Worm (Caenorhabditis elegans): ENCODE measurements around the gene epg-7.
A peak's percentile ranks its signal among the peaks of the same experiment; 100 is the strongest.

The epg-7 gene

ce11 chrX:7303115-7303514 lies 31.4 kb upstream of the epg-7 start:
- TF ChIP-seq sea-1 (GFP tag; conservative IDR thresholded peaks at IDR 0.05) (no peak), pes-1 (GFP tag; IDR thresholded peaks at IDR 0.05) (no peak), hmbx-1 (tag; optimal IDR thresholded peaks at IDR 0.05) (no peak), ets-7 (tag; optimal IDR thresholded peaks at IDR 0.05) (no peak), tbx-37 (GFP tag; conservative IDR thresholded peaks at IDR 0.05) (no peak), hmg-4 (GFP tag; optimal IDR thresholded peaks at IDR 0.05) (no peak), hnd-1 (tag; optimal IDR thresholded peaks at IDR 0.05) (no peak), F13C5.2 (tag; optimal IDR thresholded peaks at IDR 0.05) (no peak), tbx-11 (GFP tag; IDR thresholded peaks at IDR 0.05) (no peak), ceh-13 (GFP tag; optimal IDR thresholded peaks at IDR 0.05) (no peak), scrt-1 (GFP tag; IDR thresholded peaks at IDR 0.05) (no peak), ceh-36 (tag; optimal IDR thresholded peaks at IDR 0.05) (no peak), ama-1 (optimal IDR thresholded peaks at IDR 0.05) (no peak), B0310.2 (tag; optimal IDR thresholded peaks at IDR 0.05) (no peak), tra-4 (tag; optimal IDR thresholded peaks at IDR 0.05) (no peak), flt-1 (GFP tag; IDR thresholded peaks at IDR 0.05) (no peak), aly-1 (tag; optimal IDR thresholded peaks at IDR 0.05) (no peak)

- TF ChIP-seq scrt-1 (GFP tag; IDR thresholded peaks at IDR 0.05) (no peak), ets-7 (tag; optimal IDR thresholded peaks at IDR 0.05) (no peak), tbx-11 (GFP tag; IDR thresholded peaks at IDR 0.05) (no peak), ceh-13 (GFP tag; optimal IDR thresholded peaks at IDR 0.05) (no peak), B0310.2 (tag; optimal IDR thresholded peaks at IDR 0.05) (no peak), ceh-36 (tag; optimal IDR thresholded peaks at IDR 0.05) (no peak), ama-1 (optimal IDR thresholded peaks at IDR 0.05) (no peak), sea-1 (GFP tag; conservative IDR thresholded peaks at IDR 0.05) (no peak), F13C5.2 (tag; optimal IDR thresholded peaks at IDR 0.05) (no peak), tbx-37 (GFP tag; conservative IDR thresholded peaks at IDR 0.05) (no peak), flt-1 (GFP tag; IDR thresholded peaks at IDR 0.05) (no peak), hmg-4 (GFP tag; optimal IDR thresholded peaks at IDR 0.05) (no peak), hnd-1 (tag; optimal IDR thresholded peaks at IDR 0.05) (no peak), aly-1 (tag; optimal IDR thresholded peaks at IDR 0.05) (no peak), pes-1 (GFP tag; IDR thresholded peaks at IDR 0.05) (no peak), tra-4 (tag; optimal IDR thresholded peaks at IDR 0.05) (no peak), hmbx-1 (tag; optimal IDR thresholded peaks at IDR 0.05) (no peak)
Observed at ce11 chrX:7305520-7306186, 28.9 kb upstream of the epg-7 start, which contains the start of gene sur-5. sur-5 (minus strand) TSS chrX:7305570.

- TF ChIP-seq B0310.2 (tag; optimal IDR thresholded peaks at IDR 0.05): no peak
- no peak for TF ChIP-seq scrt-1 (GFP tag; IDR thresholded peaks at IDR 0.05)
- TF ChIP-seq F13C5.2 (tag; optimal IDR thresholded peaks at IDR 0.05): peak; percentile 8
- TF ChIP-seq ceh-13 (GFP tag; optimal IDR thresholded peaks at IDR 0.05): no peak
- TF ChIP-seq hmg-4 (GFP tag; optimal IDR thresholded peaks at IDR 0.05): peak; percentile 13
- no peak for TF ChIP-seq ama-1 (optimal IDR thresholded peaks at IDR 0.05)
Observed at ce11 chrX:7306434-7306833, 28.1 kb upstream of the epg-7 start.

- TF ChIP-seq scrt-1 (GFP tag; IDR thresholded peaks at IDR 0.05) (peak; percentile 8; the same call in 1 of the 2 replicates), hnd-1 (tag; optimal IDR thresholded peaks at IDR 0.05) (no peak)
Observed at ce11 chrX:7309775-7310174, 24.7 kb upstream of the epg-7 start, which contains the start of the genes his-38 and his-40. his-38 (minus strand) TSS chrX:7309875. his-40 (plus strand) TSS chrX:7310110.

- TF ChIP-seq ceh-13 (GFP tag; optimal IDR thresholded peaks at IDR 0.05) (no peak), pes-1 (GFP tag; IDR thresholded peaks at IDR 0.05) (no peak), scrt-1 (GFP tag; IDR thresholded peaks at IDR 0.05) (no peak), hmbx-1 (tag; optimal IDR thresholded peaks at IDR 0.05) (no peak), flt-1 (GFP tag; IDR thresholded peaks at IDR 0.05) (no peak), ceh-36 (tag; optimal IDR thresholded peaks at IDR 0.05) (no peak)
Observed at ce11 chrX:7311870-7312269, 22.6 kb upstream of the epg-7 start.

- TF ChIP-seq ama-1 (optimal IDR thresholded peaks at IDR 0.05): no peak
- no peak for TF ChIP-seq tbx-11 (GFP tag; IDR thresholded peaks at IDR 0.05)
- no peak for TF ChIP-seq hmbx-1 (tag; optimal IDR thresholded peaks at IDR 0.05)
- TF ChIP-seq ceh-13 (GFP tag; optimal IDR thresholded peaks at IDR 0.05): no peak
- no peak for TF ChIP-seq F13C5.2 (tag; optimal IDR thresholded peaks at IDR 0.05)
- no peak for TF ChIP-seq B0310.2 (tag; optimal IDR thresholded peaks at IDR 0.05)
- no peak for TF ChIP-seq ets-7 (tag; optimal IDR thresholded peaks at IDR 0.05)
- TF ChIP-seq pes-1 (GFP tag; IDR thresholded peaks at IDR 0.05): no peak
- TF ChIP-seq sea-1 (GFP tag; conservative IDR thresholded peaks at IDR 0.05): no peak
- no peak for TF ChIP-seq hmg-4 (GFP tag; optimal IDR thresholded peaks at IDR 0.05)
- no peak for TF ChIP-seq ceh-36 (tag; optimal IDR thresholded peaks at IDR 0.05)
- no peak for TF ChIP-seq aly-1 (tag; optimal IDR thresholded peaks at IDR 0.05)
- TF ChIP-seq flt-1 (GFP tag; IDR thresholded peaks at IDR 0.05): no peak
- TF ChIP-seq hnd-1 (tag; optimal IDR thresholded peaks at IDR 0.05): no peak
- no peak for TF ChIP-seq tra-4 (tag; optimal IDR thresholded peaks at IDR 0.05)
- no peak for TF ChIP-seq tbx-37 (GFP tag; conservative IDR thresholded peaks at IDR 0.05)
Observed at ce11 chrX:7313236-7313635, 21.3 kb upstream of the epg-7 start.

- TF ChIP-seq scrt-1 (GFP tag; IDR thresholded peaks at IDR 0.05): no peak
- no peak for TF ChIP-seq ceh-13 (GFP tag; optimal IDR thresholded peaks at IDR 0.05)
Observed at ce11 chrX:7314564-7314963, 19.9 kb upstream of the epg-7 start.

ce11 chrX:7315329-7315728 lies 19.2 kb upstream of the epg-7 start, which contains the start of gene spp-3:
spp-3 (minus strand) TSS chrX:7315353.
- TF ChIP-seq tra-4 (tag; optimal IDR thresholded peaks at IDR 0.05) (no peak), ceh-36 (tag; optimal IDR thresholded peaks at IDR 0.05) (no peak), ama-1 (optimal IDR thresholded peaks at IDR 0.05) (no peak), flt-1 (GFP tag; IDR thresholded peaks at IDR 0.05) (no peak), ceh-13 (GFP tag; optimal IDR thresholded peaks at IDR 0.05) (no peak), ets-7 (tag; optimal IDR thresholded peaks at IDR 0.05) (no peak), scrt-1 (GFP tag; IDR thresholded peaks at IDR 0.05) (no peak), B0310.2 (tag; optimal IDR thresholded peaks at IDR 0.05) (no peak), sea-1 (GFP tag; conservative IDR thresholded peaks at IDR 0.05) (no peak), pes-1 (GFP tag; IDR thresholded peaks at IDR 0.05) (no peak), F13C5.2 (tag; optimal IDR thresholded peaks at IDR 0.05) (no peak), hmg-4 (GFP tag; optimal IDR thresholded peaks at IDR 0.05) (no peak), aly-1 (tag; optimal IDR thresholded peaks at IDR 0.05) (no peak), hmbx-1 (tag; optimal IDR thresholded peaks at IDR 0.05) (no peak), hnd-1 (tag; optimal IDR thresholded peaks at IDR 0.05) (no peak), tbx-37 (GFP tag; conservative IDR thresholded peaks at IDR 0.05) (no peak)

Data from whole organism, early embryonic.